Worm (Caenorhabditis elegans): ENCODE results near the gene suox-1.

- TF ChIP-seq F13H6.1 (tag; optimal IDR thresholded peaks at IDR 0.05) (peak; percentile 65), ama-1 (optimal IDR thresholded peaks at IDR 0.05) (no peak), nhr-237 (tag; optimal IDR thresholded peaks at IDR 0.05) (no peak)
Measured at ce11 chrX:15535190-15535636, 37.9 kb downstream of the suox-1 start.

Measured in whole organism, L2 larva.